Fruit fly (Drosophila melanogaster) whole organism, wandering third instar larva: ENCODE measurements around the gene flr.

Source experiments
- Abd-B ChIP-seq: fragments of >200 bp; optimal IDR thresholded peaks from 2 replicates; lab custom pipeline; 2017; ENCODE audit warnings: missing biosample characterization, missing genetic modification characterization
- CG9705 ChIP-seq: fragments of 200-800 bp; sonication (Bioruptor generic); optimal IDR thresholded peaks from 2 replicates; lab custom pipeline; 2018; ENCODE audit warnings: missing biosample characterization, mild to moderate bottlenecking, missing genetic modification characterization
- br ChIP-seq: fragments of 200-800 bp; sonication (Bioruptor generic); optimal IDR thresholded peaks from 2 replicates; lab custom pipeline; 2016; ENCODE audit warnings: missing biosample characterization, missing genetic modification characterization
- jim ChIP-seq: fragments of 175-275, 200-325 bp; sonication (Bioruptor generic); optimal IDR thresholded peaks from 2 replicates; lab custom pipeline; 2016; ENCODE audit warnings: missing biosample characterization, mild to moderate bottlenecking, missing genetic modification characterization
- psq ChIP-seq: fragments of 200-800 bp; sonication (Bioruptor generic); optimal IDR thresholded peaks from 3 replicates; lab custom pipeline; 2017; ENCODE audit warnings: missing biosample characterization, mild to moderate bottlenecking, missing genetic modification characterization, moderate library complexity
- rgr ChIP-seq: fragments of 200-800 bp; sonication (Bioruptor generic); optimal IDR thresholded peaks from 3 replicates; lab custom pipeline; 2016; ENCODE audit warnings: missing biosample characterization, mild to moderate bottlenecking, missing genetic modification characterization

dm6 chr3L:13420212-13420611 lies 7.6 kb downstream of the flr start:
- TF ChIP-seq psq (GFP tag; lab: Kevin White, UChicago): no peak
- TF ChIP-seq Abd-B (GFP tag; lab: Kevin White, UChicago): no peak
- no peak for TF ChIP-seq CG9705
- no peak for TF ChIP-seq br (GFP tag; lab: Kevin White, UChicago)
- no peak for TF ChIP-seq jim (GFP tag; lab: Kevin White, UChicago)
- no peak for TF ChIP-seq rgr (GFP tag; lab: Kevin White, UChicago)
